Worm (Caenorhabditis elegans) whole organism, L1 larva: ENCODE results near the gene ZK897.10.

ENCODE experiments used
- aly-2 ChIP-seq: fragments of 150-350 bp; optimal IDR thresholded peaks from 2 replicates; lab custom pipeline; 2014; ENCODE audit warnings: missing biosample characterization, missing genetic modification characterization
- ama-1 ChIP-seq: fragments of 150-350 bp; optimal IDR thresholded peaks from 2 replicates; lab custom pipeline; 2014
- ceh-8 ChIP-seq: fragments of 200-800 bp; sonication (Bioruptor generic); optimal IDR thresholded peaks from 2 replicates; lab custom pipeline; 2018; ENCODE audit warnings: mild to moderate bottlenecking, missing genetic modification characterization, moderate library complexity, missing compliant biosample characterization
- ceh-82 ChIP-seq, 3 experiments: fragments of 150-350 bp in 1 of 3; sonication (generic microtip) in 2 of 3; optimal IDR thresholded peaks; 2 replicates each; lab custom pipeline; 2014 to 2017; ENCODE audit warnings: missing biosample characterization in 3 of 3, missing genetic modification characterization in 3 of 3
- ceh-90 ChIP-seq: sonication (generic microtip); optimal IDR thresholded peaks from 2 replicates; lab custom pipeline; 2016; ENCODE audit warnings: missing genetic modification characterization, missing compliant biosample characterization
- ces-1 ChIP-seq: fragments of 150-350 bp; optimal IDR thresholded peaks from 2 replicates; lab custom pipeline; 2014; ENCODE audit warnings: missing biosample characterization, missing genetic modification reagents, missing genetic modification characterization
- dpl-1 ChIP-seq, 3 experiments: fragments of 150-350 bp in 2 of 3; sonication (generic microtip) in 1 of 3; optimal IDR thresholded peaks; 2 replicates each; lab custom pipeline; 2014 to 2017; ENCODE audit warnings: missing biosample characterization in 3 of 3, missing genetic modification characterization in 3 of 3, missing genetic modification reagents in 3 of 3
- efl-1 ChIP-seq, 4 experiments: fragments of 150-350 bp; optimal IDR thresholded peaks in 3 of 4; peaks in 1 of 4; 1 replicate in 1 of 4; 2 replicates in 3 of 4; lab custom pipeline; 2014; ENCODE audit warnings: missing biosample characterization in 2 of 4, missing genetic modification characterization in 2 of 4, missing genetic modification reagents in 2 of 4
- elt-2 ChIP-seq: sonication (generic microtip); optimal IDR thresholded peaks from 2 replicates; lab custom pipeline; 2016; ENCODE audit warnings: missing genetic modification characterization, mild to moderate bottlenecking, inconsistent platforms, missing compliant biosample characterization, missing genetic modification reagents
- fkh-10 ChIP-seq: sonication (generic microtip); optimal IDR thresholded peaks from 2 replicates; lab custom pipeline; 2017; ENCODE audit warnings: missing biosample characterization, missing genetic modification reagents, missing genetic modification characterization
- fkh-8 ChIP-seq: sonication (generic microtip); optimal IDR thresholded peaks from 2 replicates; lab custom pipeline; 2016; ENCODE audit warnings: mild to moderate bottlenecking, missing genetic modification characterization, missing compliant biosample characterization
- hlh-17 ChIP-seq: fragments of 200-800 bp; sonication (Bioruptor generic); optimal IDR thresholded peaks from 2 replicates; lab custom pipeline; 2018; ENCODE audit warnings: missing genetic modification characterization, mild to moderate bottlenecking, missing compliant biosample characterization, moderate library complexity, borderline replicate concordance
- hpl-2 ChIP-seq: fragments of 150-350 bp; optimal IDR thresholded peaks from 2 replicates; lab custom pipeline; 2014; ENCODE audit warnings: missing biosample characterization, missing genetic modification reagents, missing genetic modification characterization
- irx-1 ChIP-seq: sonication (generic microtip); optimal IDR thresholded peaks from 2 replicates; lab custom pipeline; 2016; ENCODE audit warnings: missing genetic modification characterization, missing compliant biosample characterization
- lin-15B ChIP-seq: fragments of 150-350 bp; sonication (generic microtip); optimal IDR thresholded peaks from 3 replicates; lab custom pipeline; 2014; ENCODE audit warnings: missing biosample characterization, missing genetic modification characterization
- mdl-1 ChIP-seq, 2 experiments: fragments of 150-350 bp; optimal IDR thresholded peaks; 2 replicates each; lab custom pipeline; 2014 to 2017; ENCODE audit warnings: missing biosample characterization in 2 of 2, missing genetic modification characterization in 2 of 2, inconsistent platforms in 1 of 2
- nhr-11 ChIP-seq: fragments of 150-350 bp; optimal IDR thresholded peaks from 2 replicates; lab custom pipeline; 2014; ENCODE audit warnings: missing biosample characterization, missing genetic modification characterization
- nhr-19 ChIP-seq: fragments of 200-800 bp; sonication (Bioruptor generic); conservative IDR thresholded peaks from 2 replicates; pipeline ENCODE4 v1.3.6; 2022; ENCODE audit warnings: missing genetic modification characterization, missing compliant biosample characterization
- nhr-237 ChIP-seq: fragments of 150-350 bp; optimal IDR thresholded peaks from 2 replicates; lab custom pipeline; 2014; ENCODE audit warnings: missing biosample characterization, missing genetic modification characterization
- nhr-47 ChIP-seq: sonication (generic microtip); optimal IDR thresholded peaks from 2 replicates; lab custom pipeline; 2016; ENCODE audit warnings: mild to moderate bottlenecking, missing genetic modification characterization, moderate library complexity, missing compliant biosample characterization
- nhr-71 ChIP-seq: sonication (generic microtip); optimal IDR thresholded peaks from 2 replicates; lab custom pipeline; 2016; ENCODE audit warnings: mild to moderate bottlenecking, missing genetic modification characterization, moderate library complexity, missing compliant biosample characterization
- nhr-85 ChIP-seq: sonication (generic microtip); peaks from one replicate; lab custom pipeline; 2016; ENCODE audit warnings: missing genetic modification characterization, inconsistent platforms, missing compliant biosample characterization
- nhr-90 ChIP-seq: sonication (generic microtip); optimal IDR thresholded peaks from 2 replicates; lab custom pipeline; 2016; ENCODE audit warnings: mild to moderate bottlenecking, missing genetic modification characterization, missing compliant biosample characterization; ENCODE audit not compliant: poor library complexity
- pag-3 ChIP-seq: sonication (generic microtip); optimal IDR thresholded peaks from 2 replicates; lab custom pipeline; 2017; ENCODE audit warnings: missing genetic modification characterization, mild to moderate bottlenecking, missing compliant biosample characterization, antibody characterized with exemption, borderline replicate concordance; ENCODE audit not compliant: insufficient read depth
- pqm-1 ChIP-seq: sonication (generic microtip); optimal IDR thresholded peaks from 3 replicates; lab custom pipeline; 2017; ENCODE audit warnings: missing biosample characterization, missing genetic modification characterization
- skn-1 ChIP-seq: fragments of 150-350 bp; optimal IDR thresholded peaks from 2 replicates; lab custom pipeline; 2014; ENCODE audit warnings: missing biosample characterization, missing genetic modification characterization
- snpc-4 ChIP-seq: fragments of 150-350 bp; optimal IDR thresholded peaks from 2 replicates; lab custom pipeline; 2014; ENCODE audit warnings: missing biosample characterization, missing genetic modification characterization
- snu-23 ChIP-seq: sonication (generic microtip); optimal IDR thresholded peaks from 2 replicates; lab custom pipeline; 2016; ENCODE audit warnings: missing genetic modification characterization, missing compliant biosample characterization
- sptf-1 ChIP-seq: fragments of 150-350 bp; optimal IDR thresholded peaks from 2 replicates; lab custom pipeline; 2014; ENCODE audit warnings: missing biosample characterization, missing genetic modification characterization
- swsn-7 ChIP-seq: sonication (generic microtip); optimal IDR thresholded peaks from 2 replicates; lab custom pipeline; 2016; ENCODE audit warnings: missing genetic modification characterization, missing compliant biosample characterization
- unc-30 ChIP-seq: sonication (generic microtip); optimal IDR thresholded peaks from 2 replicates; lab custom pipeline; 2017; ENCODE audit warnings: missing biosample characterization, missing genetic modification characterization
- unc-98 ChIP-seq: fragments of 200-800 bp; sonication (Bioruptor generic); IDR thresholded peaks from 2 replicates; pipeline ENCODE4 v1.3.6; 2022; ENCODE audit warnings: missing genetic modification characterization, missing compliant biosample characterization
- ztf-4 ChIP-seq: fragments of 150-350 bp; optimal IDR thresholded peaks from 2 replicates; lab custom pipeline; 2014; ENCODE audit warnings: missing biosample characterization, missing genetic modification characterization

The ZK897.10 gene

ce11 chrIV:12786996-12787395 is 21.8 kb downstream of the ZK897.10 start:
- TF ChIP-seq snpc-4, result peak; percentile 77
- TF ChIP-seq nhr-85 (tag; lab: Kevin White, UChicago), result peak; percentile 50
- peak; percentile 33 for TF ChIP-seq nhr-47 (tag; lab: Kevin White, UChicago)
- peak in 1 of 2 experiments; percentile 1 for TF ChIP-seq efl-1 (optimal IDR thresholded peaks at IDR 0.05; lab: Kevin White, UChicago)
- peak in 1 of 2 experiments; percentile 32 for TF ChIP-seq efl-1 (GFP tag; optimal IDR thresholded peaks at IDR 0.05 in 1 of 2; lab: Kevin White, UChicago)
- peak; percentile 21 for TF ChIP-seq nhr-71 (tag; lab: Kevin White, UChicago)
- peak; percentile 0 for TF ChIP-seq snu-23 (GFP tag; lab: Kevin White, UChicago)
- peak; percentile 10 for TF ChIP-seq elt-2 (tag; lab: Kevin White, UChicago)
- TF ChIP-seq nhr-19 (GFP tag; lab: Robert Waterston, UW), result peak; percentile 29; the same call in 1 of the 2 replicates
- TF ChIP-seq nhr-90 (tag; lab: Kevin White, UChicago), result peak; percentile 45

- TF ChIP-seq lin-15B (tag; lab: Kevin White, UChicago) (no peak), efl-1 (optimal IDR thresholded peaks at IDR 0.05; lab: Kevin White, UChicago) (no peak), efl-1 (GFP tag; optimal IDR thresholded peaks at IDR 0.05 in 1 of 2; lab: Kevin White, UChicago) (peak in 1 of 2 experiments; percentile 18)
- TF ChIP-seq, all 84 proteins: peak for 1
These were observed 23.9 kb downstream of the ZK897.10 start, which contains the start of gene F07C6.3 for ce11 chrIV:12789088-12789487. Gene F07C6.3 (plus strand): TSS chrIV:12789235.

- TF ChIP-seq sptf-1 (tag; lab: Kevin White, UChicago) (no peak), aly-2 (no peak), hlh-17 (GFP tag; lab: Kevin White, UChicago) (no peak), ceh-82 (tag; optimal IDR thresholded peaks at IDR 0.05; lab: Kevin White, UChicago) (no peak), pag-3 (no peak), nhr-71 (tag; lab: Kevin White, UChicago) (no peak), unc-30 (tag; lab: Kevin White, UChicago) (no peak), pqm-1 (tag; lab: Kevin White, UChicago) (no peak), nhr-237 (tag; lab: Kevin White, UChicago) (no peak), dpl-1 (GFP tag; optimal IDR thresholded peaks at IDR 0.05; lab: Kevin White, UChicago) (no peak), nhr-11 (tag; lab: Kevin White, UChicago) (no peak), ztf-4 (tag; lab: Kevin White, UChicago) (no peak), ama-1 (no peak), fkh-10 (GFP tag; lab: Kevin White, UChicago) (no peak), ceh-8 (GFP tag; lab: Kevin White, UChicago) (no peak)
- TF ChIP-seq, all 84 proteins: peak for 0
These were observed 25.7 kb downstream of the ZK897.10 start, which contains the start of gene F07C6.2 for ce11 chrIV:12790871-12791270. Gene F07C6.2 (plus strand): TSS chrIV:12791171.

ce11 chrIV:12792494-12792893 is 27.3 kb downstream of the ZK897.10 start, which contains the start of gene F07C6.6:
Gene F07C6.6 (plus strand): TSS chrIV:12792794.
- TF ChIP-seq ceh-90 (tag; lab: Kevin White, UChicago) (no peak), hpl-2 (GFP tag; lab: Kevin White, UChicago) (no peak), fkh-8 (tag; lab: Kevin White, UChicago) (no peak), efl-1 (optimal IDR thresholded peaks at IDR 0.05; lab: Kevin White, UChicago) (no peak), efl-1 (GFP tag; optimal IDR thresholded peaks at IDR 0.05 in 1 of 2; lab: Kevin White, UChicago) (no peak), skn-1 (no peak), ceh-8 (GFP tag; lab: Kevin White, UChicago) (no peak), swsn-7 (tag; lab: Kevin White, UChicago) (no peak), mdl-1 (tag; optimal IDR thresholded peaks at IDR 0.05; lab: Kevin White, UChicago) (no peak), sptf-1 (tag; lab: Kevin White, UChicago) (no peak), nhr-237 (tag; lab: Kevin White, UChicago) (no peak), unc-98 (GFP tag; lab: Robert Waterston, UW) (no peak), ces-1 (GFP tag; lab: Kevin White, UChicago) (no peak), irx-1 (tag; lab: Kevin White, UChicago) (no peak)
